Worm (Caenorhabditis elegans) whole organism, L1 larva: ENCODE results near the gene F42A6.5.
A peak's percentile ranks its signal among the peaks of the same experiment; 100 is the strongest.

ENCODE experiments used
- C04F5.9 ChIP-seq: sonication (generic microtip); optimal IDR thresholded peaks from 2 replicates; lab custom pipeline; 2016; ENCODE audit warnings: missing genetic modification characterization, missing compliant biosample characterization
- C16A3.4 ChIP-seq: fragments of 150-350 bp; optimal IDR thresholded peaks from 2 replicates; lab custom pipeline; 2014; ENCODE audit warnings: missing biosample characterization, missing genetic modification characterization
- Y116A8C.19 ChIP-seq: sonication (generic microtip); optimal IDR thresholded peaks from 2 replicates; lab custom pipeline; 2016; ENCODE audit warnings: missing compliant biosample characterization, missing genetic modification characterization, borderline replicate concordance
- alr-1 ChIP-seq: fragments of 200-800 bp; sonication (Bioruptor generic); optimal IDR thresholded peaks from 2 replicates; lab custom pipeline; 2018; ENCODE audit warnings: borderline replicate concordance, mild to moderate bottlenecking, missing genetic modification characterization, missing compliant biosample characterization
- aly-2 ChIP-seq: fragments of 150-350 bp; optimal IDR thresholded peaks from 2 replicates; lab custom pipeline; 2014; ENCODE audit warnings: missing biosample characterization, missing genetic modification characterization
- blmp-1 ChIP-seq: fragments of 150-350 bp; optimal IDR thresholded peaks from 2 replicates; lab custom pipeline; 2014; ENCODE audit warnings: missing biosample characterization, missing genetic modification characterization
- ceh-82 ChIP-seq, 3 experiments: fragments of 150-350 bp in 1 of 3; sonication (generic microtip) in 2 of 3; optimal IDR thresholded peaks; 2 replicates each; lab custom pipeline; 2014 to 2017; ENCODE audit warnings: missing biosample characterization in 3 of 3, missing genetic modification characterization in 3 of 3
- ceh-88 ChIP-seq: fragments of 200-800 bp; sonication (Bioruptor generic); IDR thresholded peaks from 2 replicates; pipeline ENCODE4 v1.3.6; 2022; ENCODE audit warnings: missing genetic modification characterization, missing compliant biosample characterization
- ceh-90 ChIP-seq: sonication (generic microtip); optimal IDR thresholded peaks from 2 replicates; lab custom pipeline; 2016; ENCODE audit warnings: missing genetic modification characterization, missing compliant biosample characterization
- dpl-1 ChIP-seq, 3 experiments: fragments of 150-350 bp in 2 of 3; sonication (generic microtip) in 1 of 3; optimal IDR thresholded peaks; 2 replicates each; lab custom pipeline; 2014 to 2017; ENCODE audit warnings: missing biosample characterization in 3 of 3, missing genetic modification characterization in 3 of 3, missing genetic modification reagents in 3 of 3
- efl-3 ChIP-seq: fragments of 200-800 bp; sonication (Bioruptor generic); optimal IDR thresholded peaks from 2 replicates; lab custom pipeline; 2018; ENCODE audit warnings: mild to moderate bottlenecking, missing genetic modification characterization, missing compliant biosample characterization
- egl-13 ChIP-seq: sonication (generic microtip); optimal IDR thresholded peaks from 2 replicates; lab custom pipeline; 2016; ENCODE audit warnings: missing genotype, missing genetic modification reagents, missing genetic modification characterization, missing compliant biosample characterization
- egl-27 ChIP-seq, 2 experiments: fragments of 150-350 bp in 1 of 2; sonication (generic microtip); optimal IDR thresholded peaks; 3 replicates each; lab custom pipeline; 2017 to 2018; ENCODE audit warnings: missing biosample characterization in 2 of 2, missing genetic modification characterization in 2 of 2, missing genetic modification reagents in 2 of 2
- ets-5 ChIP-seq: fragments of 200-800 bp; sonication (Bioruptor generic); IDR thresholded peaks from 2 replicates; pipeline ENCODE4 v1.3.6; 2022; ENCODE audit warnings: missing genetic modification characterization, missing compliant biosample characterization
- fos-1 ChIP-seq: fragments of 150-350 bp; optimal IDR thresholded peaks from 2 replicates; lab custom pipeline; 2014; ENCODE audit warnings: missing biosample characterization, missing genetic modification characterization
- grh-1 ChIP-seq: fragments of 200-800 bp; sonication (Bioruptor generic); IDR thresholded peaks from 2 replicates; pipeline ENCODE4 v1.3.6; 2022; ENCODE audit warnings: missing genetic modification reagents, missing genetic modification characterization, missing compliant biosample characterization
- hlh-4 ChIP-seq: sonication (generic microtip); optimal IDR thresholded peaks from 2 replicates; lab custom pipeline; 2016; ENCODE audit warnings: mild to moderate bottlenecking, missing genetic modification characterization, missing compliant biosample characterization
- hpl-2 ChIP-seq: fragments of 150-350 bp; optimal IDR thresholded peaks from 2 replicates; lab custom pipeline; 2014; ENCODE audit warnings: missing biosample characterization, missing genetic modification reagents, missing genetic modification characterization
- irx-1 ChIP-seq: sonication (generic microtip); optimal IDR thresholded peaks from 2 replicates; lab custom pipeline; 2016; ENCODE audit warnings: missing genetic modification characterization, missing compliant biosample characterization
- isw-1 ChIP-seq: fragments of 200-800 bp; sonication (Bioruptor generic); IDR thresholded peaks from 2 replicates; pipeline ENCODE4 v1.3.6; 2022; ENCODE audit warnings: missing genetic modification characterization, missing compliant biosample characterization
- lin-14 ChIP-seq: fragments of 200-800 bp; sonication (Bioruptor generic); optimal IDR thresholded peaks from 2 replicates; lab custom pipeline; 2018; ENCODE audit warnings: mild to moderate bottlenecking, missing genetic modification characterization, moderate library complexity, missing compliant biosample characterization
- lin-15B ChIP-seq: fragments of 150-350 bp; sonication (generic microtip); optimal IDR thresholded peaks from 3 replicates; lab custom pipeline; 2014; ENCODE audit warnings: missing biosample characterization, missing genetic modification characterization
- lin-39 ChIP-seq: fragments of 150-350 bp; optimal IDR thresholded peaks from 2 replicates; lab custom pipeline; 2014; ENCODE audit warnings: missing biosample characterization, missing genetic modification reagents, missing genetic modification characterization
- lsy-2 ChIP-seq, 2 experiments: fragments of 150-350 bp; optimal IDR thresholded peaks; 2 replicates each; lab custom pipeline; 2014; ENCODE audit warnings: missing biosample characterization in 2 of 2, missing genetic modification characterization in 2 of 2
- mab-9 ChIP-seq: fragments of 200-800 bp; sonication (Bioruptor generic); IDR thresholded peaks from 2 replicates; pipeline ENCODE4 v1.3.6; 2022; ENCODE audit warnings: missing genetic modification reagents, missing genetic modification characterization, missing compliant biosample characterization
- mdl-1 ChIP-seq, 2 experiments: fragments of 150-350 bp; optimal IDR thresholded peaks; 2 replicates each; lab custom pipeline; 2014 to 2017; ENCODE audit warnings: missing biosample characterization in 2 of 2, missing genetic modification characterization in 2 of 2, inconsistent platforms in 1 of 2
- mef-2 ChIP-seq: fragments of 150-350 bp; optimal IDR thresholded peaks from 2 replicates; lab custom pipeline; 2014; ENCODE audit warnings: missing biosample characterization, missing genetic modification characterization
- nhr-19 ChIP-seq: fragments of 200-800 bp; sonication (Bioruptor generic); conservative IDR thresholded peaks from 2 replicates; pipeline ENCODE4 v1.3.6; 2022; ENCODE audit warnings: missing genetic modification characterization, missing compliant biosample characterization
- nhr-20 ChIP-seq: sonication (generic microtip); optimal IDR thresholded peaks from 2 replicates; lab custom pipeline; 2016; ENCODE audit warnings: mild to moderate bottlenecking, missing genetic modification characterization, missing compliant biosample characterization
- nhr-28 ChIP-seq: fragments of 150-350 bp; optimal IDR thresholded peaks from 2 replicates; lab custom pipeline; 2014; ENCODE audit warnings: missing biosample characterization, missing genetic modification characterization
- nhr-47 ChIP-seq: sonication (generic microtip); optimal IDR thresholded peaks from 2 replicates; lab custom pipeline; 2016; ENCODE audit warnings: mild to moderate bottlenecking, missing genetic modification characterization, moderate library complexity, missing compliant biosample characterization
- nhr-77 ChIP-seq: fragments of 150-350 bp; optimal IDR thresholded peaks from 2 replicates; lab custom pipeline; 2014; ENCODE audit warnings: missing biosample characterization, missing genetic modification characterization
- nhr-84 ChIP-seq: sonication (generic microtip); optimal IDR thresholded peaks from 2 replicates; lab custom pipeline; 2017; ENCODE audit warnings: missing biosample characterization, missing genetic modification characterization
- nhr-85 ChIP-seq: sonication (generic microtip); peaks from one replicate; lab custom pipeline; 2016; ENCODE audit warnings: missing genetic modification characterization, inconsistent platforms, missing compliant biosample characterization
- pag-3 ChIP-seq: sonication (generic microtip); optimal IDR thresholded peaks from 2 replicates; lab custom pipeline; 2017; ENCODE audit warnings: missing genetic modification characterization, mild to moderate bottlenecking, missing compliant biosample characterization, antibody characterized with exemption, borderline replicate concordance; ENCODE audit not compliant: insufficient read depth
- pax-3 ChIP-seq: fragments of 200-800 bp; sonication (Bioruptor generic); optimal IDR thresholded peaks from 2 replicates; lab custom pipeline; 2018; ENCODE audit warnings: mild to moderate bottlenecking, missing genetic modification characterization, moderate library complexity, missing compliant biosample characterization
- rnt-1 ChIP-seq: sonication (generic microtip); optimal IDR thresholded peaks from 2 replicates; lab custom pipeline; 2016; ENCODE audit warnings: mild to moderate bottlenecking, missing genetic modification characterization, moderate library complexity, missing compliant biosample characterization
- skn-1 ChIP-seq: fragments of 150-350 bp; optimal IDR thresholded peaks from 2 replicates; lab custom pipeline; 2014; ENCODE audit warnings: missing biosample characterization, missing genetic modification characterization
- snpc-4 ChIP-seq: fragments of 150-350 bp; optimal IDR thresholded peaks from 2 replicates; lab custom pipeline; 2014; ENCODE audit warnings: missing biosample characterization, missing genetic modification characterization
- sptf-1 ChIP-seq: fragments of 150-350 bp; optimal IDR thresholded peaks from 2 replicates; lab custom pipeline; 2014; ENCODE audit warnings: missing biosample characterization, missing genetic modification characterization
- sup-37 ChIP-seq: fragments of 200-800 bp; sonication (Bioruptor generic); optimal IDR thresholded peaks from 2 replicates; lab custom pipeline; 2018; ENCODE audit warnings: mild to moderate bottlenecking, missing genetic modification characterization, missing compliant biosample characterization
- swsn-7 ChIP-seq: sonication (generic microtip); optimal IDR thresholded peaks from 2 replicates; lab custom pipeline; 2016; ENCODE audit warnings: missing genetic modification characterization, missing compliant biosample characterization
- tbx-2 ChIP-seq: sonication (generic microtip); optimal IDR thresholded peaks from 2 replicates; lab custom pipeline; 2016; ENCODE audit warnings: missing genetic modification characterization, missing compliant biosample characterization
- tlp-1 ChIP-seq: fragments of 150-350 bp; optimal IDR thresholded peaks from 2 replicates; lab custom pipeline; 2014; ENCODE audit warnings: missing biosample characterization, missing genetic modification characterization
- unc-30 ChIP-seq: sonication (generic microtip); optimal IDR thresholded peaks from 2 replicates; lab custom pipeline; 2017; ENCODE audit warnings: missing biosample characterization, missing genetic modification characterization
- unc-62 ChIP-seq: fragments of 150-350 bp; optimal IDR thresholded peaks from 2 replicates; lab custom pipeline; 2014; ENCODE audit warnings: missing biosample characterization, missing genetic modification reagents, missing genetic modification characterization
- unc-86 ChIP-seq: sonication (generic microtip); optimal IDR thresholded peaks from 2 replicates; lab custom pipeline; 2016; ENCODE audit warnings: missing genetic modification characterization, missing compliant biosample characterization
- unc-98 ChIP-seq: fragments of 200-800 bp; sonication (Bioruptor generic); IDR thresholded peaks from 2 replicates; pipeline ENCODE4 v1.3.6; 2022; ENCODE audit warnings: missing genetic modification characterization, missing compliant biosample characterization
- vab-15 ChIP-seq: sonication (generic microtip); optimal IDR thresholded peaks from 2 replicates; lab custom pipeline; 2017; ENCODE audit warnings: missing genotype, mild to moderate bottlenecking, missing genetic modification characterization, missing compliant biosample characterization
- xbp-1 ChIP-seq: sonication (generic microtip); optimal IDR thresholded peaks from 2 replicates; lab custom pipeline; 2016; ENCODE audit warnings: missing genetic modification characterization, missing compliant biosample characterization
- zip-4 ChIP-seq: fragments of 200-800 bp; sonication (Bioruptor generic); optimal IDR thresholded peaks from 2 replicates; lab custom pipeline; 2018; ENCODE audit warnings: mild to moderate bottlenecking, missing genetic modification characterization, moderate library complexity, missing compliant biosample characterization
- ztf-11 ChIP-seq, 2 experiments: sonication (generic microtip); optimal IDR thresholded peaks; 2 replicates each; lab custom pipeline; 2016 to 2017; ENCODE audit warnings: missing genetic modification characterization in 2 of 2, missing biosample characterization in 1 of 2, missing compliant biosample characterization in 1 of 2

Gene F42A6.5

ce11 chrIV:3294553-3295185 lies 37.0 kb downstream of the F42A6.5 start, which contains the start of gene W08E12.7:
Gene W08E12.7 (plus strand): TSS chrIV:3295135.
- TF ChIP-seq hpl-2 (GFP tag; lab: Kevin White, UChicago), result peak; percentile 89
- TF ChIP-seq ceh-82 (tag; optimal IDR thresholded peaks at IDR 0.05; lab: Kevin White, UChicago), result peak; percentile 94 to 98 (median 94)
- no peak for TF ChIP-seq alr-1 (tag; lab: Kevin White, UChicago)
- peak; percentile 92 for TF ChIP-seq xbp-1 (tag; lab: Kevin White, UChicago)
- peak; percentile 80 for TF ChIP-seq C04F5.9 (tag; lab: Kevin White, UChicago)
- no peak for TF ChIP-seq efl-3
- no peak; the same call in 1 of the 2 replicates for TF ChIP-seq unc-98 (GFP tag; lab: Robert Waterston, UW)
- peak; percentile 93 for TF ChIP-seq swsn-7 (tag; lab: Kevin White, UChicago)
- TF ChIP-seq irx-1 (tag; lab: Kevin White, UChicago), result peak; percentile 86
- no peak for TF ChIP-seq unc-62 (GFP tag; lab: Kevin White, UChicago)
- peak in 1 of 2 experiments; percentile 78 for TF ChIP-seq ztf-11 (tag; optimal IDR thresholded peaks at IDR 0.05; lab: Kevin White, UChicago)
- no peak for TF ChIP-seq unc-30 (tag; lab: Kevin White, UChicago)
- no peak for TF ChIP-seq Y116A8C.19
- TF ChIP-seq sup-37 (GFP tag; lab: Kevin White, UChicago), result no peak
- TF ChIP-seq fos-1, result peak; percentile 90
- TF ChIP-seq nhr-28 (tag; lab: Kevin White, UChicago), result no peak
- TF ChIP-seq blmp-1 (tag; lab: Kevin White, UChicago), result peak; percentile 91
- TF ChIP-seq sptf-1 (tag; lab: Kevin White, UChicago), result no peak
- peak; percentile 96 to 97 for TF ChIP-seq lsy-2 (tag; optimal IDR thresholded peaks at IDR 0.05; lab: Kevin White, UChicago)
- peak; percentile 94 for TF ChIP-seq nhr-20 (tag; lab: Kevin White, UChicago)
- peak; percentile 70 for TF ChIP-seq egl-13 (tag; lab: Kevin White, UChicago)
- peak in 1 of 2 experiments; percentile 96 for TF ChIP-seq mdl-1 (tag; optimal IDR thresholded peaks at IDR 0.05; lab: Kevin White, UChicago)
- peak; percentile 75 for TF ChIP-seq grh-1 (GFP tag; lab: Robert Waterston, UW)
- peak; percentile 55 for TF ChIP-seq pag-3 (tag; lab: Kevin White, UChicago)
- peak; percentile 76 for TF ChIP-seq snpc-4
- peak; percentile 94 for TF ChIP-seq nhr-47 (tag; lab: Kevin White, UChicago)
- no peak for TF ChIP-seq tlp-1 (tag; lab: Kevin White, UChicago)
- peak; percentile 95 for TF ChIP-seq lin-14
- TF ChIP-seq aly-2 (tag; lab: Kevin White, UChicago), result peak; percentile 84
- TF ChIP-seq mab-9 (GFP tag; lab: Robert Waterston, UW), result peak; percentile 82
- TF ChIP-seq skn-1 (tag; lab: Kevin White, UChicago), result peak; percentile 96
- TF ChIP-seq rnt-1 (tag; lab: Kevin White, UChicago), result peak; percentile 95
- no peak for TF ChIP-seq hlh-4 (tag; lab: Kevin White, UChicago)
- TF ChIP-seq zip-4 (GFP tag; lab: Kevin White, UChicago), result peak; percentile 67
- TF ChIP-seq isw-1 (GFP tag; lab: Robert Waterston, UW), result peak; percentile 93
- peak; percentile 35 for TF ChIP-seq mef-2 (tag; lab: Kevin White, UChicago)
- peak; percentile 85 for TF ChIP-seq vab-15
- no peak for TF ChIP-seq ets-5 (GFP tag; lab: Robert Waterston, UW)
- TF ChIP-seq C16A3.4 (tag; lab: Kevin White, UChicago), result peak; percentile 98
- TF ChIP-seq nhr-85 (tag; lab: Kevin White, UChicago), result peak; percentile 94
- TF ChIP-seq unc-86 (tag; lab: Kevin White, UChicago), result peak; percentile 89
- peak; percentile 92 for TF ChIP-seq nhr-19 (GFP tag; lab: Robert Waterston, UW)
- TF ChIP-seq nhr-77 (tag; lab: Kevin White, UChicago), result peak; percentile 96
- no peak for TF ChIP-seq nhr-84 (tag; lab: Kevin White, UChicago)
- peak; percentile 85 for TF ChIP-seq ceh-88 (GFP tag; lab: Robert Waterston, UW)
- no peak for TF ChIP-seq ceh-90 (tag; lab: Kevin White, UChicago)
- TF ChIP-seq lin-15B (tag; lab: Kevin White, UChicago), result peak; percentile 99
- TF ChIP-seq dpl-1 (GFP tag; optimal IDR thresholded peaks at IDR 0.05; lab: Kevin White, UChicago), result peak; percentile 93 to 94 (median 93)
- TF ChIP-seq lin-39 (tag; lab: Kevin White, UChicago), result peak; percentile 70
- peak; percentile 90 for TF ChIP-seq tbx-2
- peak; percentile 88 for TF ChIP-seq pax-3 (tag; lab: Kevin White, UChicago)
- no peak for TF ChIP-seq egl-27 (tag; optimal IDR thresholded peaks at IDR 0.05; lab: Kevin White, UChicago)
